Fruit fly (Drosophila melanogaster): ENCODE results near the gene neo.

The neo gene

dm6 chr3R:29834759-29835709 lies 16.1 kb downstream of the neo start, which contains the start of gene Atg16 (continued):
- TF ChIP-seq CG5953 (GFP tag; IDR thresholded peaks at IDR 0.05) (0 out of 2 replicates have a peak, but pooled peaks have one; percentile 16), CG14710 (tag; optimal IDR thresholded peaks at IDR 0.05) (peak; percentile 38), CG42726 (GFP tag; IDR thresholded peaks at IDR 0.05; ENCODE audit: partially characterized antibody) (peak; percentile 86), Sin3A (optimal IDR thresholded peaks at IDR 0.05) (peak; percentile 6), amos (GFP tag; IDR thresholded peaks at IDR 0.05; ENCODE audit: partially characterized antibody) (peak; percentile 95), CG3847 (GFP tag; IDR thresholded peaks at IDR 0.05) (0 out of 2 replicates have a peak, but pooled peaks have one; percentile 27), lmd (GFP tag; IDR thresholded peaks at IDR 0.05) (no peak), Trl (optimal IDR thresholded peaks at IDR 0.05) (no peak), Trl (GFP tag; optimal IDR thresholded peaks at IDR 0.05) (no peak), CG31224 (GFP tag; IDR thresholded peaks at IDR 0.05) (no peak), Ets97D (GFP tag; optimal IDR thresholded peaks at IDR 0.05) (peak; percentile 22), chinmo (GFP tag; IDR thresholded peaks at IDR 0.05; ENCODE audit: partially characterized antibody) (peak; percentile 97), Drgx (GFP tag; IDR thresholded peaks at IDR 0.05) (no peak), pzg (GFP tag; optimal IDR thresholded peaks at IDR 0.05) (peak; percentile 38), tna (GFP tag; IDR thresholded peaks at IDR 0.05; ENCODE audit: partially characterized antibody) (peak; percentile 80), CG16813 (GFP tag; IDR thresholded peaks at IDR 0.05; ENCODE audit: partially characterized antibody) (peak; percentile 94), CG17829 (tag; optimal IDR thresholded peaks at IDR 0.05) (peak; percentile 6), CG6791 (GFP tag; IDR thresholded peaks at IDR 0.05; ENCODE audit: partially characterized antibody) (peak; percentile 96), CG34224 (GFP tag; IDR thresholded peaks at IDR 0.05; ENCODE audit: partially characterized antibody) (peak; percentile 87)

dm6 chr3R:29835710-29836049 lies 16.7 kb downstream of the neo start, which contains the start of gene Prtl99C:
Gene Prtl99C, plus strand, starts transcription at chr3R:29835950.
- TF ChIP-seq CG33557 (GFP tag; optimal IDR thresholded peaks at IDR 0.05) (no peak), dm (GFP tag; optimal IDR thresholded peaks at IDR 0.05) (no peak), CG15269 (tag; optimal IDR thresholded peaks at IDR 0.05) (no peak), tll (GFP tag; optimal IDR thresholded peaks at IDR 0.05) (no peak), CG13775 (GFP tag; optimal IDR thresholded peaks at IDR 0.05) (no peak), nmo (GFP tag; optimal IDR thresholded peaks at IDR 0.05) (no peak), Myb (GFP tag; optimal IDR thresholded peaks at IDR 0.05) (no peak), aop (GFP tag; IDR thresholded peaks at IDR 0.05) (no peak), CG8924 (tag; optimal IDR thresholded peaks at IDR 0.05) (no peak), CG13287 (GFP tag; IDR thresholded peaks at IDR 0.05; ENCODE audit: partially characterized antibody) (no peak)

dm6 chr3R:29836188-29836587 lies 17.3 kb downstream of the neo start, which contains the start of gene CG42592:
Gene CG42592, minus strand, starts transcription at chr3R:29836288.
- TF ChIP-seq CG9932 (GFP tag; IDR thresholded peaks at IDR 0.05) (no peak), CG2202 (tag; optimal IDR thresholded peaks at IDR 0.05) (no peak), Fer2 (tag; optimal IDR thresholded peaks at IDR 0.05) (no peak), CG4854 (GFP tag; optimal IDR thresholded peaks at IDR 0.05) (no peak), Taf1 (GFP tag; IDR thresholded peaks at IDR 0.05) (no peak), klu (GFP tag; IDR thresholded peaks at IDR 0.05) (no peak), CG8281 (tag; optimal IDR thresholded peaks at IDR 0.05) (no peak), nerfin-2 (GFP tag; IDR thresholded peaks at IDR 0.05; ENCODE audit: partially characterized antibody) (no peak), Atf-2 (GFP tag; optimal IDR thresholded peaks at IDR 0.05) (no peak), CG12236 (GFP tag; optimal IDR thresholded peaks at IDR 0.05) (no peak), chif (GFP tag; optimal IDR thresholded peaks at IDR 0.05) (no peak), Elba2 (GFP tag; optimal IDR thresholded peaks at IDR 0.05) (no peak)

Data from whole organism, embryonic.